Worm (Caenorhabditis elegans) whole organism, young adult: ENCODE data around the gene best-3.

Source experiments
- B0019.2 ChIP-seq: fragments of 200-800 bp; sonication (Bioruptor generic); conservative IDR thresholded peaks from 2 replicates; pipeline ENCODE4 v1.3.6; 2022; ENCODE audit warnings: missing genetic modification reagents, missing genetic modification characterization, missing compliant biosample characterization
- B0261.1 ChIP-seq: sonication (generic microtip); optimal IDR thresholded peaks from 2 replicates; lab custom pipeline; 2016; ENCODE audit warnings: mild to moderate bottlenecking, missing genetic modification characterization, moderate library complexity, missing compliant biosample characterization
- B0336.3 ChIP-seq: fragments of 200-800 bp; sonication (Bioruptor generic); IDR thresholded peaks from 2 replicates; pipeline ENCODE4 v1.3.6; 2022; ENCODE audit warnings: missing genetic modification characterization, missing compliant biosample characterization
- D2030.7 ChIP-seq: fragments of 200-800 bp; sonication (Bioruptor generic); IDR thresholded peaks from 2 replicates; pipeline ENCODE4 v1.3.6; 2022; ENCODE audit warnings: missing genetic modification reagents, missing genetic modification characterization, missing compliant biosample characterization
- F49E8.2 ChIP-seq: sonication (generic microtip); optimal IDR thresholded peaks from 3 replicates; lab custom pipeline; 2017; ENCODE audit warnings: missing genetic modification characterization, mild to moderate bottlenecking, missing compliant biosample characterization, antibody characterized with exemption, moderate library complexity; ENCODE audit not compliant: insufficient read depth
- K11D2.4 ChIP-seq: fragments of 200-800 bp; sonication (Bioruptor generic); IDR thresholded peaks from 2 replicates; pipeline ENCODE4 v1.3.6; 2022; ENCODE audit warnings: missing genetic modification reagents, missing genetic modification characterization, missing compliant biosample characterization
- T26A5.8 ChIP-seq: sonication (generic microtip); optimal IDR thresholded peaks from 2 replicates; lab custom pipeline; 2016; ENCODE audit warnings: missing genetic modification characterization, missing compliant biosample characterization
- Y95B8A.8 ChIP-seq: fragments of 200-800 bp; sonication (Bioruptor generic); IDR thresholded peaks from 2 replicates; pipeline ENCODE4 v1.3.6; 2022; ENCODE audit warnings: missing genetic modification reagents, missing genetic modification characterization, missing compliant biosample characterization
- aptf-2 ChIP-seq: fragments of 200-800 bp; sonication (Bioruptor generic); conservative IDR thresholded peaks from 2 replicates; pipeline ENCODE4 v1.3.6; 2022; ENCODE audit warnings: missing genetic modification reagents, missing genetic modification characterization, missing compliant biosample characterization
- attf-3 ChIP-seq: fragments of 200-800 bp; sonication (Bioruptor generic); conservative IDR thresholded peaks from 2 replicates; pipeline ENCODE4 v1.3.6; 2022; ENCODE audit warnings: missing genetic modification reagents, missing genetic modification characterization, missing compliant biosample characterization
- ccch-3 ChIP-seq: fragments of 200-800 bp; sonication (Bioruptor generic); optimal IDR thresholded peaks from 2 replicates; lab custom pipeline; 2018; ENCODE audit warnings: mild to moderate bottlenecking, missing genetic modification characterization, missing compliant biosample characterization
- ceh-27 ChIP-seq: fragments of 200-800 bp; sonication (Bioruptor generic); optimal IDR thresholded peaks from 2 replicates; lab custom pipeline; 2018; ENCODE audit warnings: mild to moderate bottlenecking, missing genetic modification characterization, moderate library complexity, missing compliant biosample characterization
- dpff-1 ChIP-seq: sonication (generic microtip); optimal IDR thresholded peaks from 2 replicates; lab custom pipeline; 2017; ENCODE audit warnings: mild to moderate bottlenecking, missing genetic modification characterization, missing compliant biosample characterization
- egl-18 ChIP-seq: fragments of 200-800 bp; sonication (Bioruptor generic); IDR thresholded peaks from 2 replicates; pipeline ENCODE4 v1.3.6; 2022; ENCODE audit warnings: missing genetic modification reagents, missing genetic modification characterization, missing compliant biosample characterization
- egrh-3 ChIP-seq: fragments of 200-800 bp; sonication (Bioruptor generic); IDR thresholded peaks from 2 replicates; pipeline ENCODE4 v1.3.6; 2022; ENCODE audit warnings: missing genetic modification reagents, missing genetic modification characterization, missing compliant biosample characterization
- him-1 ChIP-seq: sonication (generic microtip); optimal IDR thresholded peaks from 2 replicates; lab custom pipeline; 2016; ENCODE audit warnings: missing genotype, missing genetic modification reagents, missing genetic modification characterization, missing compliant biosample characterization
- hlh-12 ChIP-seq: sonication (generic microtip); optimal IDR thresholded peaks from 2 replicates; lab custom pipeline; 2016; ENCODE audit warnings: missing genetic modification characterization, missing compliant biosample characterization
- hlh-26 ChIP-seq: fragments of 200-800 bp; sonication (Bioruptor generic); conservative IDR thresholded peaks from 2 replicates; pipeline ENCODE4 v1.3.6; 2022; ENCODE audit warnings: missing genetic modification reagents, missing genetic modification characterization, missing compliant biosample characterization
- hrde-1 ChIP-seq: sonication (generic microtip); optimal IDR thresholded peaks from 2 replicates; lab custom pipeline; 2016; ENCODE audit warnings: missing genetic modification characterization, mild to moderate bottlenecking, missing compliant biosample characterization, moderate library complexity, missing genotype, missing genetic modification reagents, borderline replicate concordance
- hsf-1 ChIP-seq: fragments of 200-800 bp; sonication (Bioruptor generic); IDR thresholded peaks from 2 replicates; pipeline ENCODE4 v1.3.6; 2022; ENCODE audit warnings: missing genetic modification reagents, missing genetic modification characterization, missing compliant biosample characterization
- lag-1 ChIP-seq: fragments of 200-800 bp; sonication (Bioruptor generic); IDR thresholded peaks from 2 replicates; pipeline ENCODE4 v1.3.6; 2022; ENCODE audit warnings: missing genetic modification reagents, missing genetic modification characterization, missing compliant biosample characterization
- let-607 ChIP-seq, 2 experiments: fragments of 200-800 bp in 1 of 2; sonication (Bioruptor generic) in 1 of 2; sonication (generic microtip) in 1 of 2; optimal IDR thresholded peaks; 2 replicates each; lab custom pipeline; 2016 to 2018; ENCODE audit warnings: mild to moderate bottlenecking in 2 of 2, missing compliant biosample characterization in 2 of 2, missing genetic modification characterization in 2 of 2, moderate library complexity in 2 of 2, missing genotype in 1 of 2
- lir-1 ChIP-seq: fragments of 200-800 bp; sonication (Bioruptor generic); conservative IDR thresholded peaks from 2 replicates; pipeline ENCODE4 v1.3.6; 2022; ENCODE audit warnings: missing genetic modification reagents, missing genetic modification characterization, missing compliant biosample characterization
- lsl-1 ChIP-seq: fragments of 200-800 bp; sonication (Bioruptor generic); optimal IDR thresholded peaks from 2 replicates; lab custom pipeline; 2018; ENCODE audit warnings: mild to moderate bottlenecking, missing genetic modification characterization, moderate library complexity, missing compliant biosample characterization
- mes-4 ChIP-seq: sonication (generic microtip); optimal IDR thresholded peaks from 2 replicates; lab custom pipeline; 2016; ENCODE audit warnings: missing genotype, missing genetic modification characterization, missing compliant biosample characterization
- mxl-1 ChIP-seq: sonication (generic microtip); optimal IDR thresholded peaks from 2 replicates; lab custom pipeline; 2016; ENCODE audit warnings: missing genetic modification characterization, missing compliant biosample characterization
- nfya-1 ChIP-seq: sonication (generic microtip); optimal IDR thresholded peaks from 2 replicates; lab custom pipeline; 2017; ENCODE audit warnings: antibody characterized with exemption, missing compliant biosample characterization, missing genetic modification characterization, borderline replicate concordance; ENCODE audit not compliant: insufficient read depth
- nhr-179 ChIP-seq: sonication (generic microtip); optimal IDR thresholded peaks from 2 replicates; lab custom pipeline; 2016; ENCODE audit warnings: mild to moderate bottlenecking, missing genetic modification characterization, missing compliant biosample characterization
- nhr-27 ChIP-seq: fragments of 200-800 bp; sonication (Bioruptor generic); optimal IDR thresholded peaks from 2 replicates; lab custom pipeline; 2018; ENCODE audit warnings: mild to moderate bottlenecking, missing genetic modification characterization, moderate library complexity, missing compliant biosample characterization
- nhr-80 ChIP-seq: sonication (generic microtip); optimal IDR thresholded peaks from 2 replicates; lab custom pipeline; 2016; ENCODE audit warnings: missing genetic modification characterization, missing compliant biosample characterization
- pbrm-1 ChIP-seq: fragments of 200-800 bp; sonication (Bioruptor generic); IDR thresholded peaks from 2 replicates; pipeline ENCODE4 v1.3.6; 2022; ENCODE audit warnings: missing genetic modification reagents, missing genetic modification characterization, missing compliant biosample characterization
- rcor-1 ChIP-seq: fragments of 200-800 bp; sonication (Bioruptor generic); IDR thresholded peaks from 2 replicates; pipeline ENCODE4 v1.3.6; 2022; ENCODE audit warnings: missing genetic modification reagents, missing genetic modification characterization, missing compliant biosample characterization
- rpc-1 ChIP-seq, 2 experiments: fragments of 150-350 bp in 1 of 2; sonication (generic microtip) in 1 of 2; optimal IDR thresholded peaks; 2 replicates each; lab custom pipeline; 2014 to 2018; ENCODE audit warnings: missing biosample characterization in 1 of 2, missing genetic modification characterization in 1 of 2, missing genetic modification reagents in 1 of 2, missing genotype in 1 of 2
- somi-1 ChIP-seq: fragments of 200-800 bp; sonication (Bioruptor generic); optimal IDR thresholded peaks from 2 replicates; lab custom pipeline; 2018; ENCODE audit warnings: mild to moderate bottlenecking, missing genetic modification characterization, missing compliant biosample characterization
- sptf-2 ChIP-seq: fragments of 200-800 bp; sonication (Bioruptor generic); optimal IDR thresholded peaks from 2 replicates; lab custom pipeline; 2018; ENCODE audit warnings: mild to moderate bottlenecking, missing genetic modification characterization, missing compliant biosample characterization
- unc-62 ChIP-seq: fragments of 150-350 bp; optimal IDR thresholded peaks from 2 replicates; lab custom pipeline; 2014; ENCODE audit warnings: missing biosample characterization, missing genetic modification reagents, missing genetic modification characterization
- xnd-1 ChIP-seq: sonication (generic microtip); optimal IDR thresholded peaks from 2 replicates; lab custom pipeline; 2016; ENCODE audit warnings: missing genotype, missing genetic modification reagents, missing genetic modification characterization, missing compliant biosample characterization
- ztf-18 ChIP-seq: sonication (generic microtip); optimal IDR thresholded peaks from 2 replicates; lab custom pipeline; 2016; ENCODE audit warnings: missing genotype, mild to moderate bottlenecking, missing genetic modification characterization, missing compliant biosample characterization
- ztf-3 ChIP-seq: fragments of 200-800 bp; sonication (Bioruptor generic); optimal IDR thresholded peaks from 2 replicates; lab custom pipeline; 2018; ENCODE audit warnings: mild to moderate bottlenecking, missing genetic modification characterization, missing compliant biosample characterization

The best-3 gene

DNA sequence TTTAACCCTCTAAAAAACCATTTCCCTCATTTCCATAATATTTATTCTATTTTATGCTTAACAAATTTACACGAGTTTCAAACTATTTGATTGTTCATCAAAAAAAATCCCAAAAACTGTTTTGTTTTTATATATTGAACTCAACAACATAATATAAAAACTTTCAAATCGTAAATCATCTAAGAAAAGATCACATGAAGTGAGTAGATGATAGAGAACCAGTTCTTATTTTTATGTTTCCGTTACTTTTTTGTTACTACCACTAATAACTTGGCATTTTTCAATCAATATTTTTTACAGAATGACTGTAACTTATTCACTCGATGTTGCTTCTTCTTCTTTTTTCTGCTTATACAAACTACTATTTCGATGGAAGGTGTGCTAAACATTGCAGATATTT lies at the start of gene best-3:
best-3 (plus strand) TSS at position 301 of the 400 bp plus-strand sequence.
- no peak for TF ChIP-seq ceh-27 (GFP tag; lab: Kevin White, UChicago)
- no peak for TF ChIP-seq B0261.1
- no peak for TF ChIP-seq B0019.2 (GFP tag; lab: Robert Waterston, UW)
- no peak for TF ChIP-seq hlh-26
- no peak for TF ChIP-seq nhr-179
- no peak for TF ChIP-seq him-1 (tag; lab: Kevin White, UChicago)
- no peak for TF ChIP-seq egl-18
- no peak for TF ChIP-seq pbrm-1 (GFP tag; lab: Robert Waterston, UW)
- TF ChIP-seq lsl-1 (GFP tag; lab: Kevin White, UChicago) = no peak
- no peak for TF ChIP-seq dpff-1 (tag; lab: Kevin White, UChicago)
- no peak for TF ChIP-seq unc-62 (GFP tag; lab: Kevin White, UChicago)
- TF ChIP-seq rpc-1 (optimal IDR thresholded peaks at IDR 0.05; lab: Kevin White, UChicago) = no peak
- no peak for TF ChIP-seq rpc-1 (tag; optimal IDR thresholded peaks at IDR 0.05; lab: Kevin White, UChicago)
- no peak for TF ChIP-seq ccch-3 (GFP tag; lab: Kevin White, UChicago)
- TF ChIP-seq lag-1 (GFP tag; lab: Robert Waterston, UW) = no peak
- TF ChIP-seq T26A5.8 (tag; lab: Kevin White, UChicago) = no peak

DNA sequence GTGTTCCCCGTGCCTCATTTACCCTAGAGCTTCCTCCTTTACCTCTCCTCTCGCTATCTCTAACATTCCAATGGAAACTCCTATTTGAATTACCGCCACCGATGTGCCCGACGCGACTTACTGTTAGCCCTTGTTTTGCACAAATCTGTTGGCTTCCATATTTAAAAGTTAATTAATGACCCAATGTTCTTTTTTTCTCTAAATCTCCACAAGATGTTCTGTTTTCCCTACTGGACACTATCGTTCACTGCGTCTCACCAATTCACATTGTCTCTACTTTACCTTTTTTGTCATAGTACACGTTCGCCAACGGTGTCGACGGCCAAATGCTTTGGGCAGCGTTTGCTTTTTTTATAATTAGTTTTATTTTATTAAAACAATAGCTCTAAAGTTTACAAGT lies 12.2 kb upstream of the best-3 start:
- TF ChIP-seq aptf-2 (GFP tag; lab: Robert Waterston, UW) = no peak
- no peak for TF ChIP-seq rcor-1 (GFP tag; lab: Robert Waterston, UW)
- TF ChIP-seq lir-1 (GFP tag; lab: Robert Waterston, UW) = no peak
- TF ChIP-seq F49E8.2 = no peak
- TF ChIP-seq ztf-18 = no peak
- TF ChIP-seq ceh-27 (GFP tag; lab: Kevin White, UChicago) = no peak
- TF ChIP-seq nhr-27 (tag; lab: Kevin White, UChicago) = no peak
- TF ChIP-seq let-607 (tag; optimal IDR thresholded peaks at IDR 0.05; lab: Kevin White, UChicago) = no peak
- TF ChIP-seq attf-3 = no peak
- no peak for TF ChIP-seq Y95B8A.8 (GFP tag; lab: Robert Waterston, UW)
- TF ChIP-seq mes-4 = no peak
- TF ChIP-seq hlh-12 = no peak

DNA sequence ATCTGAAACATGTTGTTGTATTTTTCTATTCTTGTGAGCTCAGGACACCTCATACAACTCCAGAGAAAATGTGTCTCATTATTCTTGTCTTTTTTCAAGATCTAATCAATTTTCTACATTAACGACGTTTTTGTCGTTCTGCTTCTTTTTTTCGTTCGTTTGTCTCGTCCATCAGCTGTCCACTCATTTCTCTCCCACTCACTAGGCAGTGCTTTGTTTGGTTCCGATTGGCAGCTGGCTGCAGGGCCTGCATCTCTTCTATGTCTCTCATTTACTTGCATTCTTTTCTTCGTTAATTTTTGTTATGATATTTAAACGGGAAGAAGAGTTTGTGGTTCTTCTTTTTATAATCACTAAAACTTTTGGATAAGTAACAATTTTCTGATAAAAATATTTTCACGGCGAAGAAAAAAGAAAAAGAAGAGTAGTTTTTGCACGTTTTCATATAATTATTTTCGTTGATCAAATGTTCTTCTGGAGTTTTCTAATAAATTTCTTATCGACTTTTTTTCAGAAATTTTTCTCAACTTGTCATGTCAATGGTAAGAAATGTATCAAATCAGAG lies 11.4 kb upstream of the best-3 start, which contains the start of gene 2L52.1:
2L52.1 (plus strand) TSS at position 515 of the 565 bp plus-strand sequence.
- TF ChIP-seq hsf-1 (GFP tag; lab: Robert Waterston, UW) (no peak), nfya-1 (no peak), nhr-80 (tag; lab: Kevin White, UChicago) (peak; percentile 28)

DNA sequence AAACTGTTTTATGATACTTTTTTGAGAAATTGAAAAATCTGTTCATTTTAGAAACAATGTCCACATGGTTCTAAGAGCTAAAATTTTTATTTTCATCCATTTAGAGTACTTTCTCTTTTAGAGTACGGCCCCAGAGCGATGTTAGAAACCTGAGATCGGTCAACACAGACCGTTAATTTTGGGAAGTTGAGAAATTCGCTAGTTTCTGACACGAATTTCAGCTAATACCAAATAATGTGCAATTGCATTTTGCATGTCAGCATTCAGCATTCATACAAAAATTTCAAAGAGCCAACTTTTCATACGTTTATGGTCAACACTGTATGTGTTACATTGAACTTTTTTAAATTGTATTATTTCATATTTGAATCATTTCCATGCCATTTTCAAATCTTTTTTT lies 8.0 kb upstream of the best-3 start:
- TF ChIP-seq hrde-1 (tag; lab: Kevin White, UChicago) = no peak
- no peak for TF ChIP-seq K11D2.4
- no peak for TF ChIP-seq somi-1 (GFP tag; lab: Kevin White, UChicago)
- no peak for TF ChIP-seq hlh-12
- TF ChIP-seq sptf-2 (GFP tag; lab: Kevin White, UChicago) = no peak
- no peak for TF ChIP-seq Y95B8A.8 (GFP tag; lab: Robert Waterston, UW)
- TF ChIP-seq egrh-3 (GFP tag; lab: Robert Waterston, UW) = no peak
- no peak for TF ChIP-seq D2030.7 (GFP tag; lab: Robert Waterston, UW)
- no peak for TF ChIP-seq ztf-3 (GFP tag; lab: Kevin White, UChicago)
- no peak for TF ChIP-seq nhr-179
- TF ChIP-seq xnd-1 (tag; lab: Kevin White, UChicago) = no peak
- TF ChIP-seq B0336.3 (GFP tag; lab: Robert Waterston, UW) = no peak
- TF ChIP-seq mxl-1 (tag; lab: Kevin White, UChicago) = no peak
